Worm (Caenorhabditis elegans) whole organism, L4/young adult: Measurements from ENCODE around the gene msp-53.

Source experiments
- W03F9.2 ChIP-seq: fragments of 150-350 bp; optimal IDR thresholded peaks from 2 replicates; lab custom pipeline; 2014; ENCODE audit warnings: missing biosample characterization, missing genetic modification characterization
- him-1 ChIP-seq: sonication (generic microtip); optimal IDR thresholded peaks from 2 replicates; lab custom pipeline; 2016; ENCODE audit warnings: missing genotype, missing genetic modification reagents, missing genetic modification characterization, missing compliant biosample characterization

DNA sequence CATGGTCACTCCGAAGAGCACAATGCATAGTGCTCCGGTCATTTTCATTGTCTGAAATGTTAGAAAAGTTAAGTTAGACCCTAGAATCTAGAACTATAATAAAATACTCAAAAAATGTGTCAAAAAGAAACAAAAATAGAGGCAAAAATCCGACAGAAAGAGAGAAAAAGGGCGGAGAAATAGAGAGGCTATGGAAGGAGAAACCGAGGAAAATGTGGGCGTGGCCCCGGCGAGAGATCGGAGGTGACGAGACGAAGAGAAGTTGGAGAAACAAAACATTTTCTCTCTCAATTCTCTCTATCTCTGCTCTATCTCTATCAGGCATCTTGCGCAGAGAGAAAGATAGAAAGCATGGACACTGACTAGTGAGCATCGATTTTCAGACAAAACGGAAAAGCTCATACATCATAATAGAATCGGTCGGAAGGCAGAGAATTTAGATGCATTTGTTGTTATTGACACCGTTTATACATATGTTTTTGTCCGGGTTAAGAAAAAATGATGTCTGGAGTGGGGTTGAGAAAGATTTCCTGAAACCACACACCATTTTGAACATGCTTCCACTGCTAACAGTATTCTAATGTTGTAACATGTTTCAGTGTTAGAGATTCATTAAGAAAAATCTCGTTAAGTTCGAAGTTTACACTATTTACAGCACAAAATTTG, 38.5 kb upstream of the msp-53 start, which contains the start of gene C02B10.3:
- TF ChIP-seq W03F9.2 (tag; lab: Kevin White, UChicago) (no peak), him-1 (peak; percentile 48)
